Worm (Caenorhabditis elegans) whole organism, young adult: ENCODE data around the gene ufd-2.

ENCODE experiments used
- B0035.1 ChIP-seq: sonication (generic microtip); optimal IDR thresholded peaks from 2 replicates; lab custom pipeline; 2016; ENCODE audit warnings: missing genetic modification characterization, mild to moderate bottlenecking, missing compliant biosample characterization, missing genotype, missing genetic modification reagents
- D2030.7 ChIP-seq: fragments of 200-800 bp; sonication (Bioruptor generic); IDR thresholded peaks from 2 replicates; pipeline ENCODE4 v1.3.6; 2022; ENCODE audit warnings: missing genetic modification reagents, missing genetic modification characterization, missing compliant biosample characterization
- F33H1.4 ChIP-seq: fragments of 200-800 bp; sonication (Bioruptor generic); IDR thresholded peaks from 2 replicates; pipeline ENCODE4 v1.3.6; 2022; ENCODE audit warnings: missing genetic modification reagents, missing genetic modification characterization, missing compliant biosample characterization
- F49E8.2 ChIP-seq: sonication (generic microtip); optimal IDR thresholded peaks from 3 replicates; lab custom pipeline; 2017; ENCODE audit warnings: missing genetic modification characterization, mild to moderate bottlenecking, missing compliant biosample characterization, antibody characterized with exemption, moderate library complexity; ENCODE audit not compliant: insufficient read depth
- F57C9.4 ChIP-seq: sonication (generic microtip); optimal IDR thresholded peaks from 2 replicates; lab custom pipeline; 2017; ENCODE audit warnings: mild to moderate bottlenecking, missing genetic modification characterization, missing compliant biosample characterization
- K11D2.4 ChIP-seq: fragments of 200-800 bp; sonication (Bioruptor generic); IDR thresholded peaks from 2 replicates; pipeline ENCODE4 v1.3.6; 2022; ENCODE audit warnings: missing genetic modification reagents, missing genetic modification characterization, missing compliant biosample characterization
- T26A5.8 ChIP-seq: sonication (generic microtip); optimal IDR thresholded peaks from 2 replicates; lab custom pipeline; 2016; ENCODE audit warnings: missing genetic modification characterization, missing compliant biosample characterization
- Y53G8AR.9 ChIP-seq: fragments of 200-800 bp; sonication (Bioruptor generic); conservative IDR thresholded peaks from 2 replicates; pipeline ENCODE4 v1.3.6; 2022; ENCODE audit warnings: missing genetic modification reagents, missing genetic modification characterization, missing compliant biosample characterization
- attf-5 ChIP-seq: fragments of 200-800 bp; sonication (Bioruptor generic); optimal IDR thresholded peaks from 2 replicates; lab custom pipeline; 2018; ENCODE audit warnings: mild to moderate bottlenecking, missing genetic modification characterization, missing compliant biosample characterization
- bed-1 ChIP-seq: fragments of 200-800 bp; sonication (Bioruptor generic); IDR thresholded peaks from 2 replicates; pipeline ENCODE4 v1.3.6; 2022; ENCODE audit warnings: missing genetic modification reagents, missing genetic modification characterization, missing compliant biosample characterization
- cebp-1 ChIP-seq, 2 experiments: fragments of 200-800 bp in 1 of 2; sonication (Bioruptor generic) in 1 of 2; sonication (generic microtip) in 1 of 2; IDR thresholded peaks in 1 of 2; optimal IDR thresholded peaks in 1 of 2; 2 replicates each; pipeline versions ENCODE4 v1.3.6 to Lab custom; 2017 to 2022; ENCODE audit warnings: missing compliant biosample characterization in 2 of 2, missing genetic modification characterization in 2 of 2, mild to moderate bottlenecking in 1 of 2, missing genetic modification reagents in 1 of 2, moderate library complexity in 1 of 2
- cebp-2 ChIP-seq: fragments of 200-800 bp; sonication (Bioruptor generic); IDR thresholded peaks from 2 replicates; pipeline ENCODE4 v1.3.6; 2022; ENCODE audit warnings: missing genetic modification characterization, missing compliant biosample characterization
- ceh-91 ChIP-seq: fragments of 200-800 bp; sonication (Bioruptor generic); IDR thresholded peaks from 2 replicates; pipeline ENCODE4 v1.3.6; 2022; ENCODE audit warnings: missing genetic modification reagents, missing genetic modification characterization, missing compliant biosample characterization
- die-1 ChIP-seq: sonication (generic microtip); optimal IDR thresholded peaks from 2 replicates; lab custom pipeline; 2016; ENCODE audit warnings: missing genotype, mild to moderate bottlenecking, missing genetic modification characterization, missing compliant biosample characterization
- dox-1 ChIP-seq: fragments of 200-800 bp; sonication (Bioruptor generic); IDR thresholded peaks from 2 replicates; pipeline ENCODE4 v1.3.6; 2022; ENCODE audit warnings: missing genetic modification reagents, missing genetic modification characterization, missing compliant biosample characterization
- efl-1 ChIP-seq: fragments of 150-350 bp; optimal IDR thresholded peaks from 2 replicates; lab custom pipeline; 2014; ENCODE audit warnings: missing biosample characterization, missing genetic modification reagents, missing genetic modification characterization
- egl-18 ChIP-seq: fragments of 200-800 bp; sonication (Bioruptor generic); IDR thresholded peaks from 2 replicates; pipeline ENCODE4 v1.3.6; 2022; ENCODE audit warnings: missing genetic modification reagents, missing genetic modification characterization, missing compliant biosample characterization
- ekl-4 ChIP-seq: fragments of 200-800 bp; sonication (Bioruptor generic); IDR thresholded peaks from 2 replicates; pipeline ENCODE4 v1.3.6; 2022; ENCODE audit warnings: missing genetic modification reagents, missing genetic modification characterization, missing compliant biosample characterization
- ets-4 ChIP-seq: fragments of 200-800 bp; sonication (Bioruptor generic); optimal IDR thresholded peaks from 2 replicates; lab custom pipeline; 2018; ENCODE audit warnings: mild to moderate bottlenecking, missing genetic modification characterization, missing compliant biosample characterization
- him-1 ChIP-seq: sonication (generic microtip); optimal IDR thresholded peaks from 2 replicates; lab custom pipeline; 2016; ENCODE audit warnings: missing genotype, missing genetic modification reagents, missing genetic modification characterization, missing compliant biosample characterization
- hlh-26 ChIP-seq: fragments of 200-800 bp; sonication (Bioruptor generic); conservative IDR thresholded peaks from 2 replicates; pipeline ENCODE4 v1.3.6; 2022; ENCODE audit warnings: missing genetic modification reagents, missing genetic modification characterization, missing compliant biosample characterization
- hmg-20 ChIP-seq: fragments of 200-800 bp; sonication (Bioruptor generic); IDR thresholded peaks from 2 replicates; pipeline ENCODE4 v1.3.6; 2022; ENCODE audit warnings: missing genetic modification reagents, missing genetic modification characterization, missing compliant biosample characterization
- lin-26 ChIP-seq: fragments of 200-800 bp; sonication (Bioruptor generic); IDR thresholded peaks from 2 replicates; pipeline ENCODE4 v1.3.6; 2022; ENCODE audit warnings: missing genetic modification reagents, missing genetic modification characterization, missing compliant biosample characterization
- lin-35 ChIP-seq, 3 experiments: fragments of 150-350 bp in 2 of 3; sonication (generic microtip) in 1 of 3; optimal IDR thresholded peaks; 2 replicates each; lab custom pipeline; 2014 to 2018; ENCODE audit warnings: missing biosample characterization in 3 of 3, missing genetic modification characterization in 3 of 3, missing genetic modification reagents in 3 of 3
- lin-40 ChIP-seq: sonication (generic microtip); optimal IDR thresholded peaks from 2 replicates; lab custom pipeline; 2016; ENCODE audit warnings: missing genetic modification characterization, mild to moderate bottlenecking, missing compliant biosample characterization, missing genotype, missing genetic modification reagents
- lin-54 ChIP-seq: fragments of 200-800 bp; sonication (Bioruptor generic); optimal IDR thresholded peaks from 2 replicates; lab custom pipeline; 2018; ENCODE audit warnings: mild to moderate bottlenecking, missing genetic modification characterization, missing compliant biosample characterization
- lir-1 ChIP-seq: fragments of 200-800 bp; sonication (Bioruptor generic); conservative IDR thresholded peaks from 2 replicates; pipeline ENCODE4 v1.3.6; 2022; ENCODE audit warnings: missing genetic modification reagents, missing genetic modification characterization, missing compliant biosample characterization
- lsl-1 ChIP-seq: fragments of 200-800 bp; sonication (Bioruptor generic); optimal IDR thresholded peaks from 2 replicates; lab custom pipeline; 2018; ENCODE audit warnings: mild to moderate bottlenecking, missing genetic modification characterization, moderate library complexity, missing compliant biosample characterization
- madf-3 ChIP-seq: fragments of 200-800 bp; sonication (Bioruptor generic); IDR thresholded peaks from 2 replicates; pipeline ENCODE4 v1.3.6; 2022; ENCODE audit warnings: missing genetic modification reagents, missing genetic modification characterization, missing compliant biosample characterization
- mcd-1 ChIP-seq: fragments of 200-800 bp; sonication (Bioruptor generic); IDR thresholded peaks from 2 replicates; pipeline ENCODE4 v1.3.6; 2022; ENCODE audit warnings: missing genetic modification reagents, missing genetic modification characterization, missing compliant biosample characterization
- nfyb-1 ChIP-seq: fragments of 200-800 bp; sonication (Bioruptor generic); IDR thresholded peaks from 2 replicates; pipeline ENCODE4 v1.3.6; 2022; ENCODE audit warnings: missing genetic modification reagents, missing genetic modification characterization, missing compliant biosample characterization
- nhr-179 ChIP-seq: sonication (generic microtip); optimal IDR thresholded peaks from 2 replicates; lab custom pipeline; 2016; ENCODE audit warnings: mild to moderate bottlenecking, missing genetic modification characterization, missing compliant biosample characterization
- nhr-80 ChIP-seq: sonication (generic microtip); optimal IDR thresholded peaks from 2 replicates; lab custom pipeline; 2016; ENCODE audit warnings: missing genetic modification characterization, missing compliant biosample characterization
- pbrm-1 ChIP-seq: fragments of 200-800 bp; sonication (Bioruptor generic); IDR thresholded peaks from 2 replicates; pipeline ENCODE4 v1.3.6; 2022; ENCODE audit warnings: missing genetic modification reagents, missing genetic modification characterization, missing compliant biosample characterization
- repo-1 ChIP-seq: sonication (generic microtip); optimal IDR thresholded peaks from 2 replicates; lab custom pipeline; 2017; ENCODE audit warnings: mild to moderate bottlenecking, missing genetic modification characterization, missing compliant biosample characterization
- sdz-38 ChIP-seq: sonication (generic microtip); optimal IDR thresholded peaks from 2 replicates; lab custom pipeline; 2016; ENCODE audit warnings: missing genotype, missing genetic modification characterization, missing compliant biosample characterization
- snpc-1.1 ChIP-seq: sonication (generic microtip); optimal IDR thresholded peaks from 2 replicates; lab custom pipeline; 2017; ENCODE audit warnings: missing genetic modification characterization, mild to moderate bottlenecking, missing compliant biosample characterization, antibody characterized with exemption, moderate library complexity, missing genotype, missing genetic modification reagents; ENCODE audit not compliant: insufficient read depth
- snpc-3.4 ChIP-seq: sonication (generic microtip); optimal IDR thresholded peaks from 2 replicates; lab custom pipeline; 2017; ENCODE audit warnings: missing genetic modification characterization, mild to moderate bottlenecking, missing compliant biosample characterization, antibody characterized with exemption, moderate library complexity, missing genotype, missing genetic modification reagents
- snpc-4 ChIP-seq, 5 experiments: fragments of 150-350 bp in 1 of 5; sonication (generic microtip) in 4 of 5; optimal IDR thresholded peaks; 2 replicates each; lab custom pipeline; 2014 to 2018; ENCODE audit warnings: missing genetic modification characterization in 5 of 5, missing biosample characterization in 3 of 5, antibody characterized with exemption in 2 of 5, mild to moderate bottlenecking in 2 of 5, missing compliant biosample characterization in 2 of 5, missing genotype in 2 of 5, moderate library complexity in 2 of 5, missing genetic modification reagents in 1 of 5
- somi-1 ChIP-seq: fragments of 200-800 bp; sonication (Bioruptor generic); optimal IDR thresholded peaks from 2 replicates; lab custom pipeline; 2018; ENCODE audit warnings: mild to moderate bottlenecking, missing genetic modification characterization, missing compliant biosample characterization
- tlf-1 ChIP-seq: fragments of 200-800 bp; sonication (Bioruptor generic); optimal IDR thresholded peaks from 2 replicates; lab custom pipeline; 2018; ENCODE audit warnings: mild to moderate bottlenecking, missing genetic modification characterization, missing compliant biosample characterization
- unc-130 ChIP-seq: sonication (generic microtip); optimal IDR thresholded peaks from 2 replicates; lab custom pipeline; 2016; ENCODE audit warnings: missing genetic modification reagents, missing genetic modification characterization, missing compliant biosample characterization
- unc-62 ChIP-seq: fragments of 150-350 bp; optimal IDR thresholded peaks from 2 replicates; lab custom pipeline; 2014; ENCODE audit warnings: missing biosample characterization, missing genetic modification reagents, missing genetic modification characterization
- ztf-22 ChIP-seq: fragments of 200-800 bp; sonication (Bioruptor generic); optimal IDR thresholded peaks from 2 replicates; lab custom pipeline; 2018; ENCODE audit warnings: mild to moderate bottlenecking, missing genetic modification characterization, moderate library complexity, missing compliant biosample characterization
- ztf-28 ChIP-seq: fragments of 200-800 bp; sonication (Bioruptor generic); IDR thresholded peaks from 2 replicates; pipeline ENCODE4 v1.3.6; 2022; ENCODE audit warnings: missing genetic modification reagents, missing genetic modification characterization, missing compliant biosample characterization

Gene ufd-2

ce11 chrII:8062334-8062791, at the start of gene ufd-2 (continued):
- TF ChIP-seq snpc-1.1: no peak
- TF ChIP-seq ztf-28 (GFP tag; lab: Robert Waterston, UW): no peak
- no peak for TF ChIP-seq nhr-179 (tag; lab: Kevin White, UChicago)
- no peak for TF ChIP-seq hmg-20 (GFP tag; lab: Robert Waterston, UW)
- no peak for TF ChIP-seq T26A5.8
- no peak for TF ChIP-seq snpc-4 (GFP tag; optimal IDR thresholded peaks at IDR 0.05; lab: Kevin White, UChicago)
- peak in 2 of 4 experiments; percentile 22 to 25 for TF ChIP-seq snpc-4 (tag; optimal IDR thresholded peaks at IDR 0.05; lab: Kevin White, UChicago)
- peak; percentile 82 for TF ChIP-seq attf-5 (GFP tag; lab: Kevin White, UChicago)
- TF ChIP-seq Y53G8AR.9: no peak
- TF ChIP-seq F49E8.2 (tag; lab: Kevin White, UChicago): no peak
- no peak for TF ChIP-seq nfyb-1
- no peak for TF ChIP-seq pbrm-1 (GFP tag; lab: Robert Waterston, UW)
- TF ChIP-seq hlh-26: no peak
- TF ChIP-seq B0035.1 (tag; lab: Kevin White, UChicago): no peak
- no peak for TF ChIP-seq cebp-2
- peak; percentile 84 for TF ChIP-seq efl-1 (GFP tag; lab: Kevin White, UChicago)
- TF ChIP-seq madf-3 (GFP tag; lab: Robert Waterston, UW): no peak
- no peak for TF ChIP-seq ztf-22 (GFP tag; lab: Kevin White, UChicago)
- no peak for TF ChIP-seq egl-18 (GFP tag; lab: Robert Waterston, UW)
- TF ChIP-seq unc-62 (GFP tag; lab: Kevin White, UChicago): no peak

- TF ChIP-seq D2030.7 (GFP tag; lab: Robert Waterston, UW) (peak; percentile 92), T26A5.8 (no peak), ceh-91 (GFP tag; lab: Robert Waterston, UW) (peak; percentile 95), pbrm-1 (GFP tag; lab: Robert Waterston, UW) (peak; percentile 51; the same call in 1 of the 2 replicates), K11D2.4 (GFP tag; lab: Robert Waterston, UW) (peak; percentile 54; the same call in 1 of the 2 replicates), lin-26 (GFP tag; lab: Robert Waterston, UW) (no peak), efl-1 (GFP tag; lab: Kevin White, UChicago) (peak; percentile 97), die-1 (tag; lab: Kevin White, UChicago) (peak; percentile 20), somi-1 (GFP tag; lab: Kevin White, UChicago) (peak; percentile 0), F33H1.4 (GFP tag; lab: Robert Waterston, UW) (peak; percentile 75), cebp-1 (GFP tag; IDR thresholded peaks at IDR 0.05; lab: Robert Waterston, UW) (no peak), cebp-1 (tag; optimal IDR thresholded peaks at IDR 0.05; lab: Kevin White, UChicago) (peak; percentile 63), lir-1 (GFP tag; lab: Robert Waterston, UW) (peak; percentile 50; the same call in 1 of the 2 replicates), ets-4 (GFP tag; lab: Kevin White, UChicago) (no peak), him-1 (tag; lab: Kevin White, UChicago) (peak; percentile 45), B0035.1 (tag; lab: Kevin White, UChicago) (peak; percentile 4), lin-35 (GFP tag; optimal IDR thresholded peaks at IDR 0.05; lab: Kevin White, UChicago) (peak in 1 of 3 experiments; percentile 66), repo-1 (tag; lab: Kevin White, UChicago) (peak; percentile 69), unc-130 (GFP tag; lab: Kevin White, UChicago) (peak; percentile 74), sdz-38 (tag; lab: Kevin White, UChicago) (no peak), F57C9.4 (no peak), lin-40 (tag; lab: Kevin White, UChicago) (peak; percentile 31), ekl-4 (GFP tag; lab: Robert Waterston, UW) (peak; percentile 22; the same call in 1 of the 2 replicates), tlf-1 (GFP tag; lab: Kevin White, UChicago) (peak; percentile 87), dox-1 (GFP tag; lab: Robert Waterston, UW) (peak; percentile 88), mcd-1 (peak; percentile 89), bed-1 (no peak), snpc-3.4 (peak; percentile 92), F49E8.2 (tag; lab: Kevin White, UChicago) (peak; percentile 47), lsl-1 (peak; percentile 90), nhr-80 (tag; lab: Kevin White, UChicago) (no peak), lin-54 (GFP tag; lab: Kevin White, UChicago) (peak; percentile 72)
Measured at ce11 chrII:8015483-8015938, 47.0 kb upstream of the ufd-2 start.
